Worm (Caenorhabditis elegans) whole organism, late embryonic: ENCODE measurements around the gene F46F5.7.

ENCODE experiments used
- C38D4.7 ChIP-seq: fragments of 200-800 bp; sonication (Bioruptor generic); optimal IDR thresholded peaks from 2 replicates; lab custom pipeline; 2018; ENCODE audit warnings: mild to moderate bottlenecking, missing genetic modification characterization, moderate library complexity, missing compliant biosample characterization
- T23F11.4 ChIP-seq: fragments of 200-800 bp; sonication (Bioruptor generic); optimal IDR thresholded peaks from 2 replicates; lab custom pipeline; 2018; ENCODE audit warnings: mild to moderate bottlenecking, missing genetic modification characterization, missing compliant biosample characterization
- ceh-19 ChIP-seq: fragments of 200-800 bp; sonication (Bioruptor generic); optimal IDR thresholded peaks from 2 replicates; lab custom pipeline; 2018; ENCODE audit warnings: mild to moderate bottlenecking, missing genetic modification characterization, missing compliant biosample characterization
- ceh-2 ChIP-seq: sonication (generic microtip); optimal IDR thresholded peaks from 2 replicates; lab custom pipeline; 2016; ENCODE audit warnings: missing genotype, missing genetic modification characterization, missing compliant biosample characterization
- ceh-24 ChIP-seq: sonication (generic microtip); optimal IDR thresholded peaks from 2 replicates; lab custom pipeline; 2016; ENCODE audit warnings: mild to moderate bottlenecking, missing genetic modification characterization, missing compliant biosample characterization
- ceh-30 ChIP-seq: fragments of 150-350 bp; optimal IDR thresholded peaks from 2 replicates; lab custom pipeline; 2014; ENCODE audit warnings: missing biosample characterization, missing genetic modification characterization
- ceh-31 ChIP-seq: sonication (generic microtip); optimal IDR thresholded peaks from 2 replicates; lab custom pipeline; 2016; ENCODE audit warnings: missing genetic modification characterization, missing compliant biosample characterization
- ceh-34 ChIP-seq: sonication (generic microtip); optimal IDR thresholded peaks from 2 replicates; lab custom pipeline; 2016; ENCODE audit warnings: mild to moderate bottlenecking, missing genetic modification characterization, missing compliant biosample characterization
- ceh-48 ChIP-seq: sonication (generic microtip); optimal IDR thresholded peaks from 2 replicates; lab custom pipeline; 2016; ENCODE audit warnings: missing genetic modification characterization, inconsistent platforms, missing compliant biosample characterization
- ceh-6 ChIP-seq: fragments of 200-800 bp; sonication (Bioruptor generic); optimal IDR thresholded peaks from 2 replicates; lab custom pipeline; 2018; ENCODE audit warnings: mild to moderate bottlenecking, missing genetic modification characterization, missing compliant biosample characterization
- ceh-9 ChIP-seq: sonication (generic microtip); optimal IDR thresholded peaks from 2 replicates; lab custom pipeline; 2016; ENCODE audit warnings: mild to moderate bottlenecking, missing genetic modification characterization, inconsistent platforms, missing compliant biosample characterization
- dmd-4 ChIP-seq: sonication (generic microtip); optimal IDR thresholded peaks from 2 replicates; lab custom pipeline; 2016; ENCODE audit warnings: borderline replicate concordance, missing genetic modification characterization, missing compliant biosample characterization
- dve-1 ChIP-seq: sonication (generic microtip); optimal IDR thresholded peaks from 2 replicates; lab custom pipeline; 2017; ENCODE audit warnings: antibody characterized with exemption, mild to moderate bottlenecking, missing genetic modification characterization, missing compliant biosample characterization
- elt-2 ChIP-seq: sonication (generic microtip); optimal IDR thresholded peaks from 2 replicates; lab custom pipeline; 2016; ENCODE audit warnings: missing genetic modification reagents, missing genetic modification characterization, missing compliant biosample characterization
- ets-4 ChIP-seq: sonication (generic microtip); optimal IDR thresholded peaks from 2 replicates; lab custom pipeline; 2016; ENCODE audit warnings: missing genetic modification characterization, missing compliant biosample characterization
- eyg-1 ChIP-seq: sonication (generic microtip); optimal IDR thresholded peaks from 2 replicates; lab custom pipeline; 2016; ENCODE audit warnings: missing genotype, missing genetic modification characterization, missing compliant biosample characterization
- fax-1 ChIP-seq: sonication (generic microtip); optimal IDR thresholded peaks from 2 replicates; lab custom pipeline; 2016; ENCODE audit warnings: missing genotype, missing genetic modification characterization, missing compliant biosample characterization
- hlh-15 ChIP-seq: sonication (generic microtip); optimal IDR thresholded peaks from 2 replicates; lab custom pipeline; 2016; ENCODE audit warnings: missing genetic modification characterization, missing compliant biosample characterization
- hlh-30 ChIP-seq: sonication (generic microtip); optimal IDR thresholded peaks from 2 replicates; lab custom pipeline; 2017; ENCODE audit warnings: antibody characterized with exemption, missing genetic modification characterization, missing compliant biosample characterization; ENCODE audit not compliant: insufficient read depth
- hlh-8 ChIP-seq: sonication (generic microtip); optimal IDR thresholded peaks from 2 replicates; lab custom pipeline; 2016; ENCODE audit warnings: missing genotype, missing genetic modification characterization, missing compliant biosample characterization
- lim-6 ChIP-seq: sonication (generic microtip); optimal IDR thresholded peaks from 2 replicates; lab custom pipeline; 2016; ENCODE audit warnings: missing genetic modification characterization, missing compliant biosample characterization
- lin-11 ChIP-seq: fragments of 200-800 bp; sonication (Bioruptor generic); optimal IDR thresholded peaks from 2 replicates; lab custom pipeline; 2018; ENCODE audit warnings: mild to moderate bottlenecking, missing genetic modification characterization, missing compliant biosample characterization
- nhr-11 ChIP-seq: fragments of 150-350 bp; optimal IDR thresholded peaks from 2 replicates; lab custom pipeline; 2014; ENCODE audit warnings: missing biosample characterization, missing genetic modification characterization
- npax-4 ChIP-seq: sonication (generic microtip); optimal IDR thresholded peaks from 2 replicates; lab custom pipeline; 2016; ENCODE audit warnings: missing genetic modification characterization, missing compliant biosample characterization
- odd-2 ChIP-seq: sonication (generic microtip); optimal IDR thresholded peaks from 2 replicates; lab custom pipeline; 2017; ENCODE audit warnings: antibody characterized with exemption, mild to moderate bottlenecking, missing genetic modification characterization, missing compliant biosample characterization
- pax-1 ChIP-seq: fragments of 150-350 bp; optimal IDR thresholded peaks from 2 replicates; lab custom pipeline; 2014; ENCODE audit warnings: missing biosample characterization, missing genetic modification characterization
- pha-4 ChIP-seq: fragments of 150-350 bp; optimal IDR thresholded peaks from 2 replicates; lab custom pipeline; 2018; ENCODE audit warnings: missing biosample characterization, missing genetic modification reagents, missing genetic modification characterization
- pros-1 ChIP-seq: fragments of 150-350 bp; optimal IDR thresholded peaks from 2 replicates; lab custom pipeline; 2014; ENCODE audit warnings: missing biosample characterization, missing genetic modification reagents, missing genetic modification characterization
- sox-4 ChIP-seq: sonication (generic microtip); optimal IDR thresholded peaks from 2 replicates; lab custom pipeline; 2017; ENCODE audit warnings: mild to moderate bottlenecking, missing genetic modification characterization, inconsistent platforms, missing compliant biosample characterization
- syd-9 ChIP-seq: sonication (generic microtip); optimal IDR thresholded peaks from 2 replicates; lab custom pipeline; 2016; ENCODE audit warnings: mild to moderate bottlenecking, missing genetic modification characterization, moderate library complexity, missing compliant biosample characterization
- tbx-2 ChIP-seq: sonication (generic microtip); optimal IDR thresholded peaks from 2 replicates; lab custom pipeline; 2016; ENCODE audit warnings: missing genetic modification characterization, missing compliant biosample characterization
- tbx-7 ChIP-seq: sonication (generic microtip); optimal IDR thresholded peaks from 2 replicates; lab custom pipeline; 2016; ENCODE audit warnings: missing genotype, missing genetic modification characterization, missing compliant biosample characterization
- unc-3 ChIP-seq, 2 experiments: fragments of 200-800 bp in 1 of 2; sonication (Bioruptor generic) in 1 of 2; sonication (generic microtip) in 1 of 2; conservative IDR thresholded peaks in 1 of 2; optimal IDR thresholded peaks in 1 of 2; 2 replicates each; pipeline versions ENCODE4 v1.3.6 to Lab custom; 2016 to 2022; ENCODE audit warnings: missing compliant biosample characterization in 2 of 2, missing genetic modification characterization in 2 of 2, missing genetic modification reagents in 1 of 2
- unc-42 ChIP-seq: sonication (generic microtip); optimal IDR thresholded peaks from 2 replicates; lab custom pipeline; 2016; ENCODE audit warnings: missing genotype, missing genetic modification characterization, missing compliant biosample characterization
- unc-55 ChIP-seq: sonication (generic microtip); optimal IDR thresholded peaks from 2 replicates; lab custom pipeline; 2017; ENCODE audit warnings: missing biosample characterization, missing genetic modification reagents, missing genetic modification characterization
- unc-86 ChIP-seq: sonication (generic microtip); optimal IDR thresholded peaks from 2 replicates; lab custom pipeline; 2016; ENCODE audit warnings: missing genetic modification characterization, missing compliant biosample characterization
- ztf-16 ChIP-seq: sonication (generic microtip); optimal IDR thresholded peaks from 2 replicates; lab custom pipeline; 2017; ENCODE audit warnings: missing genetic modification characterization, missing compliant biosample characterization

Gene F46F5.7

DNA sequence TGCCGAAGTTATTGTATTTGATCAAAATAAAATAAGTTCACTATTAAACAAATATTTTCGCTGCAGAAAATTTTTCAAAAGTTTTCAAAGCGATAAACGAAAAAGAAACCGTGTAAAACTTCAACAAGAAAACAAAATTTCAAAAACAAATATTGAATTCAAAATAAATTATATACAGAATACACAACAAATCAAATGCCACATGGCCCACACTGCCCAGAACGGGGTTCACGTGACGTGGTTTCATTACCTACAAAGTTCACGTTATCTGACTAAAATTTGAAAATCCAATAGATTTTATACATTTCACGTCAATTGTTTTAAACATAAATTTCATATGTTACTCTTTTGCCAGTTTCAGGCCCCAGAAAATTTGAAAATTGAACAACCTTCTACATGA is at the start of gene F46F5.7:
F46F5.7 (minus strand) TSS at position 101 of the 400 bp plus-strand sequence.
- no peak for TF ChIP-seq lin-11 (tag; lab: Kevin White, UChicago)
- TF ChIP-seq fax-1 (tag; lab: Kevin White, UChicago), result no peak
- no peak for TF ChIP-seq dve-1 (tag; lab: Kevin White, UChicago)
- TF ChIP-seq ceh-34, result no peak

DNA sequence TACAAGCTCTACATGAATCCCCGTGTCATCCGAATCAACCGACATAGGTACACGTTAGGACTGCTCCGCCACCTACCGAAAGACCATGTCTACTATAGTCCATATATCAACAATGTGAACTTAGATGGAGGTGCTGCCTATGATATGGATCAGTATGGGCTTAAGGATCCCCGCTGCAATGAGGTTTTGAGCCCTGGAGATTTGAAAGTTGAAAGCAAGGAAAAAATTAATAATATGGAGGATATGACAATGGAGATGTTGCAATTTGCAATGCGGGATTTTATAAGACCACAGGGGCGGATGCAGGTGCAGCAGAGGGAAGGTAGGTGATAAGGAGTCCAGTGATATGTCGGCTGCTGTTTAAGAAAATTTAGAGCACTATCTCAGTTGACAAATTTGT is 48.9 kb upstream of the F46F5.7 start:
- TF ChIP-seq unc-55 (GFP tag; lab: Kevin White, UChicago) (no peak), ceh-6 (GFP tag; lab: Kevin White, UChicago) (no peak), hlh-15 (tag; lab: Kevin White, UChicago) (no peak), ets-4 (tag; lab: Kevin White, UChicago) (no peak), unc-42 (tag; lab: Kevin White, UChicago) (no peak), ceh-9 (tag; lab: Kevin White, UChicago) (no peak), tbx-7 (tag; lab: Kevin White, UChicago) (no peak), dmd-4 (tag; lab: Kevin White, UChicago) (no peak), ceh-30 (tag; lab: Kevin White, UChicago) (no peak), eyg-1 (no peak), ceh-48 (tag; lab: Kevin White, UChicago) (no peak), unc-3 (GFP tag; conservative IDR thresholded peaks at IDR 0.05; lab: Robert Waterston, UW) (no peak), unc-3 (tag; optimal IDR thresholded peaks at IDR 0.05; lab: Kevin White, UChicago) (no peak), ceh-24 (tag; lab: Kevin White, UChicago) (no peak), hlh-30 (tag; lab: Kevin White, UChicago) (no peak), T23F11.4 (GFP tag; lab: Kevin White, UChicago) (no peak), npax-4 (no peak), pros-1 (no peak), tbx-2 (tag; lab: Kevin White, UChicago) (no peak)
- TF ChIP-seq, all 69 proteins: peak for 0

- peak; percentile 30 for TF ChIP-seq elt-2 (tag; lab: Kevin White, UChicago)
- TF ChIP-seq ztf-16 (tag; lab: Kevin White, UChicago), result no peak
- TF ChIP-seq, all 69 proteins: peak for 1
Measured at ce11 chrII:868240-868864, 47.9 kb upstream of the F46F5.7 start, which contains the start of gene fbxc-51. TSS of gene fbxc-51 (plus strand) at chrII:868814.

- no peak for TF ChIP-seq ceh-19 (GFP tag; lab: Kevin White, UChicago)
- no peak for TF ChIP-seq ceh-48 (tag; lab: Kevin White, UChicago)
- TF ChIP-seq syd-9 (tag; lab: Kevin White, UChicago), result no peak
- TF ChIP-seq sox-4 (tag; lab: Kevin White, UChicago), result no peak
- no peak for TF ChIP-seq hlh-8 (tag; lab: Kevin White, UChicago)
- no peak for TF ChIP-seq C38D4.7 (GFP tag; lab: Kevin White, UChicago)
- TF ChIP-seq ztf-16 (tag; lab: Kevin White, UChicago), result no peak
- no peak for TF ChIP-seq ceh-9 (tag; lab: Kevin White, UChicago)
- no peak for TF ChIP-seq odd-2 (tag; lab: Kevin White, UChicago)
- TF ChIP-seq hlh-15 (tag; lab: Kevin White, UChicago), result no peak
- TF ChIP-seq ceh-2 (tag; lab: Kevin White, UChicago), result no peak
- TF ChIP-seq ceh-31 (tag; lab: Kevin White, UChicago), result no peak
Measured at ce11 chrII:866801-867200, 46.4 kb upstream of the F46F5.7 start, which contains the start of gene Y46B2A.3. TSS of gene Y46B2A.3 (minus strand) at chrII:866901.

ce11 chrII:861564-861963 is 41.1 kb upstream of the F46F5.7 start, which contains the start of gene Y46B2A.4:
TSS of gene Y46B2A.4 (plus strand) at chrII:861864.
- TF ChIP-seq tbx-2 (tag; lab: Kevin White, UChicago), result no peak
- no peak for TF ChIP-seq unc-86
- TF ChIP-seq lin-11 (tag; lab: Kevin White, UChicago), result no peak
- TF ChIP-seq pax-1 (tag; lab: Kevin White, UChicago), result no peak
- no peak for TF ChIP-seq ceh-24 (tag; lab: Kevin White, UChicago)
- no peak for TF ChIP-seq ceh-9 (tag; lab: Kevin White, UChicago)
- no peak for TF ChIP-seq nhr-11 (tag; lab: Kevin White, UChicago)
- TF ChIP-seq ceh-34, result no peak
- no peak for TF ChIP-seq dmd-4 (tag; lab: Kevin White, UChicago)
- TF ChIP-seq pha-4 (tag; lab: Kevin White, UChicago), result no peak
- TF ChIP-seq syd-9 (tag; lab: Kevin White, UChicago), result no peak
- TF ChIP-seq ceh-19 (GFP tag; lab: Kevin White, UChicago), result no peak
- no peak for TF ChIP-seq hlh-8 (tag; lab: Kevin White, UChicago)
- TF ChIP-seq ceh-30 (tag; lab: Kevin White, UChicago), result no peak
- TF ChIP-seq elt-2 (tag; lab: Kevin White, UChicago), result no peak
- TF ChIP-seq hlh-30 (tag; lab: Kevin White, UChicago), result no peak
- no peak for TF ChIP-seq lim-6 (tag; lab: Kevin White, UChicago)
- no peak for TF ChIP-seq unc-55 (GFP tag; lab: Kevin White, UChicago)
- TF ChIP-seq sox-4 (tag; lab: Kevin White, UChicago), result no peak
